Worm (Caenorhabditis elegans) whole organism, mixed stage, embryonic: ENCODE data around the gene myo-6.

Experiments used
- M03D4.4 ChIP-seq: sonication (generic microtip); optimal IDR thresholded peaks from 2 replicates; lab custom pipeline; 2017; ENCODE audit warnings: mild to moderate bottlenecking, missing genetic modification characterization, missing compliant biosample characterization
- bed-3 ChIP-seq: fragments of 200-800 bp; sonication (Bioruptor generic); optimal IDR thresholded peaks from 3 replicates; lab custom pipeline; 2018; ENCODE audit warnings: mild to moderate bottlenecking, missing genetic modification characterization, moderate library complexity, missing compliant biosample characterization
- blmp-1 ChIP-seq: fragments of 150-350 bp; optimal IDR thresholded peaks from 2 replicates; lab custom pipeline; 2014; ENCODE audit warnings: missing biosample characterization, missing genetic modification characterization
- ceh-39 ChIP-seq: fragments of 150-350 bp; optimal IDR thresholded peaks from 2 replicates; lab custom pipeline; 2014; ENCODE audit warnings: missing biosample characterization, missing genetic modification characterization
- ceh-83 ChIP-seq: fragments of 200-800 bp; sonication (Bioruptor generic); optimal IDR thresholded peaks from 2 replicates; lab custom pipeline; 2018; ENCODE audit warnings: mild to moderate bottlenecking, missing genetic modification characterization, missing compliant biosample characterization
- ces-1 ChIP-seq: fragments of 150-350 bp; optimal IDR thresholded peaks from 2 replicates; lab custom pipeline; 2014; ENCODE audit warnings: missing biosample characterization, missing genetic modification reagents, missing genetic modification characterization
- cnd-1 ChIP-seq: fragments of 200-800 bp; sonication (Bioruptor generic); optimal IDR thresholded peaks from 2 replicates; lab custom pipeline; 2018; ENCODE audit warnings: mild to moderate bottlenecking, missing genetic modification characterization, missing compliant biosample characterization
- elt-1 ChIP-seq: sonication (generic microtip); optimal IDR thresholded peaks from 2 replicates; lab custom pipeline; 2017; ENCODE audit warnings: missing genetic modification characterization, mild to moderate bottlenecking, missing compliant biosample characterization, antibody characterized with exemption, moderate library complexity, borderline replicate concordance; ENCODE audit not compliant: insufficient read depth
- elt-3 ChIP-seq: fragments of 150-350 bp; optimal IDR thresholded peaks from 2 replicates; lab custom pipeline; 2014; ENCODE audit warnings: missing biosample characterization, missing genetic modification characterization
- flh-1 ChIP-seq: fragments of 200-800 bp; sonication (Bioruptor generic); optimal IDR thresholded peaks from 2 replicates; lab custom pipeline; 2018; ENCODE audit warnings: mild to moderate bottlenecking, missing genetic modification characterization, moderate library complexity, missing compliant biosample characterization
- ham-2 ChIP-seq: fragments of 200-800 bp; sonication (Bioruptor generic); optimal IDR thresholded peaks from 2 replicates; lab custom pipeline; 2018; ENCODE audit warnings: mild to moderate bottlenecking, missing genetic modification characterization, missing compliant biosample characterization
- hlh-1 ChIP-seq: fragments of 150-350 bp; optimal IDR thresholded peaks from 2 replicates; lab custom pipeline; 2014; ENCODE audit warnings: missing biosample characterization, missing genetic modification reagents, missing genetic modification characterization
- lin-13 ChIP-seq: fragments of 150-350 bp; optimal IDR thresholded peaks from 2 replicates; lab custom pipeline; 2014; ENCODE audit warnings: missing biosample characterization, missing genetic modification characterization
- lin-32 ChIP-seq: fragments of 200-800 bp; sonication (Bioruptor generic); optimal IDR thresholded peaks from 2 replicates; lab custom pipeline; 2018; ENCODE audit warnings: mild to moderate bottlenecking, missing genetic modification characterization, missing compliant biosample characterization
- lsy-2 ChIP-seq: fragments of 150-350 bp; optimal IDR thresholded peaks from 2 replicates; lab custom pipeline; 2014; ENCODE audit warnings: missing biosample characterization, missing genetic modification characterization
- mab-5 ChIP-seq: fragments of 150-350 bp; optimal IDR thresholded peaks from 2 replicates; lab custom pipeline; 2014; ENCODE audit warnings: missing biosample characterization, missing genetic modification characterization
- mep-1 ChIP-seq: fragments of 150-350 bp; optimal IDR thresholded peaks from 2 replicates; lab custom pipeline; 2017; ENCODE audit warnings: missing biosample characterization, missing genetic modification reagents, missing genetic modification characterization, inconsistent platforms
- mls-2 ChIP-seq: sonication (generic microtip); optimal IDR thresholded peaks from 2 replicates; lab custom pipeline; 2016; ENCODE audit warnings: mild to moderate bottlenecking, missing genetic modification characterization, moderate library complexity, missing compliant biosample characterization
- nhr-12 ChIP-seq: fragments of 150-350 bp; optimal IDR thresholded peaks from 2 replicates; lab custom pipeline; 2014; ENCODE audit warnings: missing biosample characterization, missing genetic modification characterization
- nhr-237 ChIP-seq: fragments of 150-350 bp; optimal IDR thresholded peaks from 2 replicates; lab custom pipeline; 2014; ENCODE audit warnings: missing biosample characterization, missing genetic modification characterization
- nhr-28 ChIP-seq: fragments of 150-350 bp; optimal IDR thresholded peaks from 2 replicates; lab custom pipeline; 2014; ENCODE audit warnings: missing biosample characterization, missing genetic modification characterization
- nhr-76 ChIP-seq: sonication (generic microtip); optimal IDR thresholded peaks from 2 replicates; lab custom pipeline; 2017; ENCODE audit warnings: missing biosample characterization, missing genetic modification characterization
- pha-4 ChIP-seq: fragments of 150-350 bp; optimal IDR thresholded peaks from 2 replicates; lab custom pipeline; 2018; ENCODE audit warnings: missing biosample characterization, missing genetic modification reagents, missing genetic modification characterization
- sem-2 ChIP-seq: fragments of 200-800 bp; sonication (Bioruptor generic); optimal IDR thresholded peaks from 2 replicates; lab custom pipeline; 2018; ENCODE audit warnings: mild to moderate bottlenecking, missing genetic modification characterization, missing compliant biosample characterization
- snpc-4 ChIP-seq: fragments of 150-350 bp; optimal IDR thresholded peaks from 2 replicates; lab custom pipeline; 2014; ENCODE audit warnings: missing biosample characterization, missing genetic modification characterization
- sptf-1 ChIP-seq: sonication (generic microtip); optimal IDR thresholded peaks from 2 replicates; lab custom pipeline; 2017; ENCODE audit warnings: mild to moderate bottlenecking, missing genetic modification characterization, moderate library complexity, missing compliant biosample characterization
- tbx-8 ChIP-seq: fragments of 200-800 bp; sonication (Bioruptor generic); optimal IDR thresholded peaks from 2 replicates; lab custom pipeline; 2018; ENCODE audit warnings: mild to moderate bottlenecking, missing genetic modification characterization, moderate library complexity, missing compliant biosample characterization
- unc-120 ChIP-seq: sonication (generic microtip); optimal IDR thresholded peaks from 2 replicates; lab custom pipeline; 2017; ENCODE audit warnings: missing genetic modification characterization, missing compliant biosample characterization; ENCODE audit not compliant: poor library complexity, severe bottlenecking
- unc-39 ChIP-seq: fragments of 150-350 bp; optimal IDR thresholded peaks from 2 replicates; lab custom pipeline; 2014; ENCODE audit warnings: missing biosample characterization, missing genetic modification characterization
- unc-62 ChIP-seq: fragments of 150-350 bp; optimal IDR thresholded peaks from 2 replicates; lab custom pipeline; 2014; ENCODE audit warnings: missing biosample characterization, missing genetic modification reagents, missing genetic modification characterization
- zip-8 ChIP-seq: fragments of 150-350 bp; optimal IDR thresholded peaks from 2 replicates; lab custom pipeline; 2014; ENCODE audit warnings: missing biosample characterization, missing genetic modification characterization
- ztf-11 ChIP-seq: fragments of 150-350 bp; optimal IDR thresholded peaks from 2 replicates; lab custom pipeline; 2014; ENCODE audit warnings: missing biosample characterization, missing genetic modification characterization

Gene myo-6

DNA sequence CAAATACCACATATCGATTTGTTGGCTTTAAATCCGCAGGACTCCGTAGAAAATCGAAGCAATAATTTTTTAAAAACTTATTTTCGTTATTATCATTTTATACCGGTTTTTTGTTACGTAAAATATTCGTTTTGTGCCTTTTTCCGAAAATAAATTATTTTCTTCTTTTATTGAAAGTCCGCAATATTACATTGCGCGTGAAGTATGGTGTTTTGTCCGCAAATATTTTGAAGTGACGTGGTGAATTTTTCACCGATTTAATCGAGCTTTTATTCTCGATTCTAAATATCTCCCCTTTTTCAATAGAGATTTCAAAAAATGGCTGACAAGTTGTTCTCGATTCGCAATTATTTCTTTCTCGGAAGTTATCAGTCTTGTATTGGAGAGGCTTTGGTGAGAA is 16.4 kb downstream of the myo-6 start, which contains the start of gene cope-1:
Gene cope-1, plus strand, starts transcription at position 229 of the 400 bp plus-strand sequence.
- no peak for TF ChIP-seq elt-1 (tag; lab: Kevin White, UChicago)
- TF ChIP-seq elt-3 (tag; lab: Kevin White, UChicago) = no peak
- no peak for TF ChIP-seq sptf-1 (tag; lab: Kevin White, UChicago)
- no peak for TF ChIP-seq snpc-4 (tag; lab: Kevin White, UChicago)
- no peak for TF ChIP-seq lin-13
- TF ChIP-seq nhr-28 (tag; lab: Kevin White, UChicago) = no peak
- no peak for TF ChIP-seq pha-4 (tag; lab: Kevin White, UChicago)
- TF ChIP-seq lsy-2 (tag; lab: Kevin White, UChicago) = peak; percentile 39
- no peak for TF ChIP-seq unc-39
- TF ChIP-seq mep-1 (tag; lab: Kevin White, UChicago) = peak; percentile 4
- no peak for TF ChIP-seq sem-2 (GFP tag; lab: Kevin White, UChicago)
- TF ChIP-seq ces-1 = peak; percentile 37
- no peak for TF ChIP-seq flh-1 (GFP tag; lab: Kevin White, UChicago)

DNA sequence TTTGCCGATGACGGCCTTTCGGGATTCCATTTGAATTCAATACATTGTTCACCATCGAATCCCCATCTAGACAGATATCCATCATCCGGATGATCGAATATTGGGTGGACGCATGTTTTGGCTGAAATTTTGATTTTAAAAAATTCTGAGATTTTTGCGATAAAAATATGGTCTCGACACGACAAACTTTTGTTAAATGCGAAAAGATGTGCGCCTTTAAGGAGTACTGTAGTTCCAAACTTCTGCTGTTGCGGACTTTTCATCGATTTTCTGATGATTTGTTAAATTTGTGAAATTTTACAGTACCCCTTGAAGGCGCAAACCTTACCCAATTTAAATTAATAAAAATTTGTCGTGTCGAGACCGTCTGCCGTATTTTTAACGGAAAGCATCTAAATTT is 18.2 kb downstream of the myo-6 start:
- TF ChIP-seq sem-2 (GFP tag; lab: Kevin White, UChicago) = no peak
- no peak for TF ChIP-seq nhr-28 (tag; lab: Kevin White, UChicago)
- no peak for TF ChIP-seq ceh-39 (tag; lab: Kevin White, UChicago)
- no peak for TF ChIP-seq unc-62 (GFP tag; lab: Kevin White, UChicago)
- no peak for TF ChIP-seq bed-3
- no peak for TF ChIP-seq lsy-2 (tag; lab: Kevin White, UChicago)
- TF ChIP-seq sptf-1 (tag; lab: Kevin White, UChicago) = no peak
- no peak for TF ChIP-seq hlh-1 (tag; lab: Kevin White, UChicago)
- TF ChIP-seq nhr-12 = no peak
- TF ChIP-seq ztf-11 (tag; lab: Kevin White, UChicago) = no peak
- no peak for TF ChIP-seq elt-1 (tag; lab: Kevin White, UChicago)
- no peak for TF ChIP-seq ceh-83 (GFP tag; lab: Kevin White, UChicago)
- no peak for TF ChIP-seq pha-4 (tag; lab: Kevin White, UChicago)
- TF ChIP-seq snpc-4 (tag; lab: Kevin White, UChicago) = no peak
- no peak for TF ChIP-seq nhr-237 (tag; lab: Kevin White, UChicago)
- no peak for TF ChIP-seq M03D4.4 (tag; lab: Kevin White, UChicago)
- TF ChIP-seq nhr-76 (tag; lab: Kevin White, UChicago) = no peak
- TF ChIP-seq mep-1 (tag; lab: Kevin White, UChicago) = no peak
- no peak for TF ChIP-seq cnd-1

DNA sequence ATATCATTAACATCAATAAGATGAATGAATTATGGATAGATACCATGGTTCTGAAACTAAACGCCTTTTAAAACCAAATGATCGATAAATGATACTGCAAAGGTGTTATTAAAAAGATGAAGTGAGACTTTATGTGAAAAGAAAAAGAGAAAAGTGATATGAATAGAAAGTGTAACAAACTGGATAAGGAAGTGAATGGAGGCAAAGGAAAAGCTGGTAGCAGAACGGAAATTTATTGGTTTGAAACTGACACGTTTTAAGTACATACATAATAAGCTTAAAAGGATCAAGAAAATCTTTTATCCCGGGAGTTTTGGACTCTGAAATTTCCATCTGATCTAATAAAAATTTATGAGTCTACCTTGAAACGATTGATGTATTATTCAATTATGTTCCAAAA is 20.1 kb downstream of the myo-6 start, which contains the start of gene bli-5:
Gene bli-5, minus strand, starts transcription at position 101 of the 400 bp plus-strand sequence.
- TF ChIP-seq flh-1 (GFP tag; lab: Kevin White, UChicago) (no peak), sptf-1 (tag; lab: Kevin White, UChicago) (no peak), unc-120 (no peak)

DNA sequence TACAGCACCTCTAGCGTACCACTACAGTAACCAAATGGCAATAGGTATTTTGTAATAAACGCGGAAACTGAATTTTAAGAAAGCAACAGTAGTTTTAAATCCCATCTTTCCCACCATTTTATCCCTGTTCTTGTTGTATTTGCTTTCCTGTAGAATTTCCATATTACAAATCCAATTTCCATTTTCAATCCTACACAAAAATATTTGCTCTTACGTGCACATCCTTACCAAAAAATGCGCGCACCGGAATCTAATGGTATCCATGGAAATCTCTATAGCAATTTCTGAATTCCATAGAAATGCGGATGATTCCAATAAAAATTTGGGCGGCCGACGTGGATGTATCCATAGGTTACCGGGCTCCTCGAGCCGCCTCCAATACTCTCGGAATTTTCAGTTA is 20.6 kb downstream of the myo-6 start, which contains the start of gene trf-1:
Gene trf-1, plus strand, starts transcription at position 301 of the 400 bp plus-strand sequence.
- TF ChIP-seq unc-62 (GFP tag; lab: Kevin White, UChicago) (no peak), lsy-2 (tag; lab: Kevin White, UChicago) (no peak), lin-32 (GFP tag; lab: Kevin White, UChicago) (no peak), flh-1 (GFP tag; lab: Kevin White, UChicago) (no peak), nhr-237 (tag; lab: Kevin White, UChicago) (no peak), blmp-1 (tag; lab: Kevin White, UChicago) (no peak), zip-8 (tag; lab: Kevin White, UChicago) (no peak)

- no peak for TF ChIP-seq elt-1 (tag; lab: Kevin White, UChicago)
- TF ChIP-seq hlh-1 (tag; lab: Kevin White, UChicago) = no peak
- no peak for TF ChIP-seq tbx-8 (GFP tag; lab: Kevin White, UChicago)
- no peak for TF ChIP-seq cnd-1
- no peak for TF ChIP-seq nhr-12
- TF ChIP-seq M03D4.4 (tag; lab: Kevin White, UChicago) = no peak
- no peak for TF ChIP-seq mab-5
- TF ChIP-seq mls-2 (tag; lab: Kevin White, UChicago) = no peak
- TF ChIP-seq lin-32 (GFP tag; lab: Kevin White, UChicago) = no peak
- no peak for TF ChIP-seq sem-2 (GFP tag; lab: Kevin White, UChicago)
- TF ChIP-seq ham-2 = no peak
- no peak for TF ChIP-seq nhr-237 (tag; lab: Kevin White, UChicago)
- no peak for TF ChIP-seq snpc-4 (tag; lab: Kevin White, UChicago)
- TF ChIP-seq ces-1 = no peak
Measured at ce11 chrIII:13434404-13434803, 24.8 kb downstream of the myo-6 start, which contains the start of gene F45G2.7. TSS of gene F45G2.7 (minus strand) at chrIII:13434504.
